Fruit fly (Drosophila melanogaster): ENCODE measurements around the gene Cpr92A.

- TF ChIP-seq CG8478 (optimal IDR thresholded peaks at IDR 0.05) (no peak), psq (optimal IDR thresholded peaks at IDR 0.05) (no peak), EcR (GFP tag; optimal IDR thresholded peaks at IDR 0.05) (no peak), pan (optimal IDR thresholded peaks at IDR 0.05) (no peak), Dll (optimal IDR thresholded peaks at IDR 0.05) (no peak), usp (GFP tag; optimal IDR thresholded peaks at IDR 0.05) (no peak)
Measured at dm6 chr3R:19622005-19622404, 23.2 kb upstream of the Cpr92A start.
